Fruit fly (Drosophila melanogaster) whole organism, prepupa: ENCODE data around the gene CG31019.

Experiments
- Blimp-1 ChIP-seq: fragments of 200-800 bp; sonication (Bioruptor generic); optimal IDR thresholded peaks from 3 replicates; lab custom pipeline; 2017; ENCODE audit warnings: missing biosample characterization, missing genetic modification characterization, mild to moderate bottlenecking, moderate library complexity, missing genetic modification reagents
- CG10669 ChIP-seq: fragments of 200-800 bp; sonication (Bioruptor generic); optimal IDR thresholded peaks from 3 replicates; lab custom pipeline; 2018; ENCODE audit warnings: missing biosample characterization, mild to moderate bottlenecking, missing genetic modification characterization, moderate library complexity
- CG11294 ChIP-seq: fragments of 200-800 bp; sonication (Bioruptor generic); IDR thresholded peaks from 2 replicates; pipeline ENCODE4 v1.3.6; 2022; ENCODE audit warnings: missing biosample characterization, missing genetic modification characterization
- CG11902 ChIP-seq: fragments of 200-800 bp; sonication (Bioruptor generic); optimal IDR thresholded peaks from 3 replicates; lab custom pipeline; 2016; ENCODE audit warnings: missing biosample characterization, missing genetic modification characterization
- CG31627 ChIP-seq: fragments of 200-800 bp; sonication (Bioruptor generic); optimal IDR thresholded peaks from 3 replicates; lab custom pipeline; 2016; ENCODE audit warnings: missing biosample characterization, missing genetic modification characterization
- CG34406 ChIP-seq: fragments of 200-800 bp; sonication (Bioruptor generic); optimal IDR thresholded peaks from 3 replicates; lab custom pipeline; 2016; ENCODE audit warnings: missing biosample characterization, missing genetic modification characterization
- CG6163 ChIP-seq: fragments of 200-800 bp; sonication (Bioruptor generic); IDR thresholded peaks from 3 replicates; pipeline ENCODE4 v1.3.6; 2022; ENCODE audit warnings: missing biosample characterization, missing genetic modification characterization
- CG6276 ChIP-seq: fragments of 200-800 bp; sonication (Bioruptor generic); optimal IDR thresholded peaks from 2 replicates; lab custom pipeline; 2017; ENCODE audit warnings: missing biosample characterization, mild to moderate bottlenecking, missing genetic modification characterization
- CG6808 ChIP-seq: fragments of 200-800 bp; sonication (Bioruptor generic); optimal IDR thresholded peaks from 3 replicates; lab custom pipeline; 2017; ENCODE audit warnings: missing biosample characterization, missing genetic modification characterization, mild to moderate bottlenecking, moderate library complexity, missing genetic modification reagents
- CG8119 ChIP-seq: fragments of 200-800 bp; sonication (Bioruptor generic); IDR thresholded peaks from 3 replicates; pipeline ENCODE4 v1.3.6; 2022; ENCODE audit warnings: missing biosample characterization, missing genetic modification characterization
- CG8319 ChIP-seq: fragments of 200-800 bp; sonication (Bioruptor generic); optimal IDR thresholded peaks from 3 replicates; lab custom pipeline; 2016; ENCODE audit warnings: missing biosample characterization, missing genetic modification characterization
- CG8632 ChIP-seq: fragments of 200-800 bp; sonication (Bioruptor generic); optimal IDR thresholded peaks from 3 replicates; lab custom pipeline; 2016; ENCODE audit warnings: missing biosample characterization, missing genetic modification characterization
- CG9139 ChIP-seq: fragments of 200-800 bp; sonication (Bioruptor generic); optimal IDR thresholded peaks from 3 replicates; lab custom pipeline; 2017; ENCODE audit warnings: missing biosample characterization, mild to moderate bottlenecking, missing genetic modification characterization
- Eip75B ChIP-seq: fragments of 200-800 bp; sonication (Bioruptor generic); optimal IDR thresholded peaks from 3 replicates; lab custom pipeline; 2016; ENCODE audit warnings: missing biosample characterization, missing genetic modification characterization
- Eip93F ChIP-seq: fragments of 200-800 bp; sonication (Bioruptor generic); optimal IDR thresholded peaks from 2 replicates; lab custom pipeline; 2016; ENCODE audit warnings: missing biosample characterization, mild to moderate bottlenecking, missing genetic modification characterization
- Gug ChIP-seq: fragments of 200-800 bp; sonication (Bioruptor generic); IDR thresholded peaks from 2 replicates; pipeline ENCODE4 v1.3.6; 2022; ENCODE audit warnings: missing biosample characterization, missing genetic modification characterization
- Hr39 ChIP-seq: fragments of 200-800 bp; sonication (Bioruptor generic); optimal IDR thresholded peaks from 2 replicates; lab custom pipeline; 2016; ENCODE audit warnings: missing biosample characterization, missing genetic modification characterization
- Hr4 ChIP-seq: fragments of 200-800 bp; sonication (Bioruptor generic); optimal IDR thresholded peaks from 3 replicates; lab custom pipeline; 2016; ENCODE audit warnings: missing biosample characterization, missing genetic modification characterization
- Lpt ChIP-seq: fragments of 200-800 bp; sonication (Bioruptor generic); optimal IDR thresholded peaks from 3 replicates; lab custom pipeline; 2016; ENCODE audit warnings: missing biosample characterization, missing genetic modification characterization
- OdsH ChIP-seq: fragments of 200-800 bp; sonication (Bioruptor generic); optimal IDR thresholded peaks from 3 replicates; lab custom pipeline; 2016; ENCODE audit warnings: missing biosample characterization, missing genetic modification characterization
- Smox ChIP-seq: fragments of 200-800 bp; sonication (Bioruptor generic); optimal IDR thresholded peaks from 3 replicates; lab custom pipeline; 2016; ENCODE audit warnings: missing biosample characterization, missing genetic modification characterization
- Sox15 ChIP-seq: fragments of 200-800 bp; sonication (Bioruptor generic); optimal IDR thresholded peaks from 3 replicates; lab custom pipeline; 2016; ENCODE audit warnings: missing biosample characterization, missing genetic modification characterization
- achi ChIP-seq: fragments of 200-800 bp; sonication (Bioruptor generic); optimal IDR thresholded peaks from 3 replicates; lab custom pipeline; 2016; ENCODE audit warnings: missing biosample characterization, missing genetic modification characterization
- acj6 ChIP-seq: fragments of 200-800 bp; sonication (Bioruptor generic); optimal IDR thresholded peaks from 3 replicates; lab custom pipeline; 2016; ENCODE audit warnings: missing biosample characterization, missing genetic modification characterization
- cyc ChIP-seq: fragments of 200-800 bp; sonication (Bioruptor generic); optimal IDR thresholded peaks from 3 replicates; lab custom pipeline; 2016; ENCODE audit warnings: missing biosample characterization, missing genetic modification characterization
- dac ChIP-seq: fragments of 200-800 bp; sonication (Bioruptor generic); optimal IDR thresholded peaks from 2 replicates; lab custom pipeline; 2017; ENCODE audit warnings: missing biosample characterization, mild to moderate bottlenecking, missing genetic modification characterization
- eg ChIP-seq: fragments of 200-800 bp; sonication (Bioruptor generic); IDR thresholded peaks from 3 replicates; pipeline ENCODE4 v1.3.6; 2022; ENCODE audit warnings: missing biosample characterization, missing genetic modification characterization
- lz ChIP-seq: fragments of 200-800 bp; sonication (Bioruptor generic); optimal IDR thresholded peaks from 3 replicates; lab custom pipeline; 2016; ENCODE audit warnings: missing biosample characterization, missing genetic modification characterization
- net ChIP-seq: fragments of 200-800 bp; sonication (Bioruptor generic); optimal IDR thresholded peaks from 3 replicates; lab custom pipeline; 2016; ENCODE audit warnings: missing biosample characterization, missing genetic modification characterization
- pdm3 ChIP-seq: fragments of 200-800 bp; sonication (Bioruptor generic); optimal IDR thresholded peaks from 3 replicates; lab custom pipeline; 2016; ENCODE audit warnings: missing biosample characterization, missing genetic modification characterization
- spab ChIP-seq: fragments of 200-800 bp; sonication (Bioruptor generic); optimal IDR thresholded peaks from 2 replicates; lab custom pipeline; 2017; ENCODE audit warnings: missing biosample characterization, mild to moderate bottlenecking, missing genetic modification characterization, missing genetic modification reagents
- ss ChIP-seq, 2 experiments: fragments of 200-800 bp; sonication (Bioruptor generic); optimal IDR thresholded peaks; 2 replicates in 1 of 2; 3 replicates in 1 of 2; lab custom pipeline; 2017 to 2018; ENCODE audit warnings: mild to moderate bottlenecking in 2 of 2, missing biosample characterization in 2 of 2, missing genetic modification characterization in 2 of 2, moderate library complexity in 1 of 2
- vri ChIP-seq: fragments of 200-800 bp; sonication (Bioruptor generic); optimal IDR thresholded peaks from 3 replicates; lab custom pipeline; 2016; ENCODE audit warnings: missing biosample characterization, mild to moderate bottlenecking, missing genetic modification characterization

CG31019 gene

DNA sequence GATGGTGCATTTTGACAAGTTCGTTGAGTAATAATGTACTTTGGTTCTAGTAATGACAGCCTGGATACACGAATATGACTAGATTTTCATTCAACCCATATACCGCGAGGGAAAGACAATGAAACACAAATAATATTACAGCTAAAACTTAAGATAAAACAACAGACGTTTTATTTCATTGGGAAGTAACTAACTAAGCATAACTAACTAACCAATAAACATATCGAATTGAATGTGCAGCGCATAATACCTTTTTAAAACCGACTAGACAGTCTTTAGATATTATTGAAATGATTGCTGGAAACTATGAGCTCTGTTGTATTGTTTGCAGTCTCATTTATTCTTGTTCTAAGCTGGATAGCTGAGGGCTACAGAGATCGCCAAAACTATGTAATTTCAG is 9.1 kb downstream of the CG31019 start, which contains the start of gene CG31016:
CG31016 (plus strand) TSS at position 301 of the 400 bp plus-strand sequence.
- TF ChIP-seq Blimp-1 (GFP tag; lab: Kevin White, UChicago) (no peak), Hr39 (no peak), OdsH (GFP tag; lab: Kevin White, UChicago) (no peak), net (GFP tag; lab: Kevin White, UChicago) (no peak), CG31627 (GFP tag; lab: Kevin White, UChicago) (no peak), dac (GFP tag; lab: Kevin White, UChicago) (no peak), CG11294 (GFP tag; lab: Robert Waterston, UW) (no peak), CG8632 (no peak), vri (GFP tag; lab: Kevin White, UChicago) (no peak), eg (no peak), achi (GFP tag; lab: Kevin White, UChicago) (no peak), CG34406 (GFP tag; lab: Kevin White, UChicago) (no peak), Hr4 (GFP tag; lab: Kevin White, UChicago) (no peak), CG6276 (GFP tag; lab: Kevin White, UChicago) (no peak), Lpt (GFP tag; lab: Kevin White, UChicago) (no peak)

DNA sequence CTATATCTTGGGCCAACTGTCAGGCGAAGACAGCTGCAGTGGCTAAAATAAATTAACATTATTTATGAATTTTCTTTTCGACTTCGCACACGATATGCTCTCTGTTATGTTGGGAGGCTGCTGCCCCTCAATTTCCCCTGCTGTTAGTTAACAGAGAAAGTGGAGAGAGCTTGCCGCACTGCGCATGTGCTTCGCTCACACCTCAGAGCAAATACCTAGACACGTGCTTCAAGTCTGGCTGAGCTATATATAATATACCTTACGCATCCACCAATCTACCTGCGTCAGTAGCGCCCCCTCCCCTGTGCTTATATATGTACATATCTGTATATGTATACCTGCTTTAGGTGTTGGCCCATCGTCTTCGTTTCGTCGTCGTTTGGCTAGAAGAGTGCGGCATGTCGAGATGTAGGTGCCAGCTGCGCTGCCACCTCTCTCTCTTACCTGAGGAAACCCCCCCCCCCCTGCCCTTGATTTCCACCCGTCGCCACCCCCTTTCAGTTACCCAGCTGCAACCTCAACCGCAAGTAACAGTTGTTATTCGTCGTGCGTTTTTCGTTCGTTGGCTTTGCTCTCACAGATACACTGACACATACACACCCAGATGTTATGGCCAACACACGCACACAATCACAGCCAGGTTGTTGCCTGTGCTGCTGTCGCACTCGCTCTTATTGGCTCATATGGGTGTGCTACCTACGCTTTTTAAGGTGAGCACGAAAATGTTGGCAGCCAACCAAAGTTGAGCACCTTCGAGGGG is 19.5 kb downstream of the CG31019 start:
- TF ChIP-seq CG9139 (GFP tag; lab: Kevin White, UChicago) (no peak), CG8119 (no peak), net (GFP tag; lab: Kevin White, UChicago) (no peak), eg (no peak), acj6 (GFP tag; lab: Kevin White, UChicago) (no peak)

DNA sequence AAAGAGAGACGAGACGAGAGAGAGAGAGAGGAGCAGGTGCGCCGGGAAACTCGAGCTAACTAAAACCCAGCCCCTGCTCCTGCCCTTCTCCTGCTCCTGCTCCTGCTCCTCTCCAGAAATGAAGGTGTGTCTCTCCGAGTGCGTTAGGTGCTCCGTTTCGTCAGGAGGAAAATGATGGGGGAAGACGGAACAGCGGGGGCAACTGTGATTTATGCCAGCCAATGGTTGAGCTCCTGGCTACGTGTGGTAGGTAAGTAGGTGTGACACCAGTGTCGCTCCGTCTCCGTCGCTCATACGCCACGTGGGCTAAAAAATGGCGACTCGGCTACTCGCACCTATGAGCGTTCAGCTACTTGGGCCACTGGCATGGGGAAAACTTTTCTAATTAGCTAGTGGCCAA is 20.7 kb downstream of the CG31019 start:
- TF ChIP-seq Sox15 (GFP tag; lab: Kevin White, UChicago) (no peak), dac (GFP tag; lab: Kevin White, UChicago) (no peak), ss (GFP tag; optimal IDR thresholded peaks at IDR 0.05; lab: Kevin White, UChicago) (no peak), lz (no peak), CG31627 (GFP tag; lab: Kevin White, UChicago) (no peak), Gug (GFP tag; lab: Robert Waterston, UW) (no peak), CG6808 (GFP tag; lab: Kevin White, UChicago) (no peak), cyc (GFP tag; lab: Kevin White, UChicago) (no peak), Lpt (GFP tag; lab: Kevin White, UChicago) (no peak), achi (GFP tag; lab: Kevin White, UChicago) (no peak), CG10669 (GFP tag; lab: Kevin White, UChicago) (no peak), Eip75B (GFP tag; lab: Kevin White, UChicago) (no peak), CG9139 (GFP tag; lab: Kevin White, UChicago) (no peak), Smox (GFP tag; lab: Kevin White, UChicago) (no peak), CG34406 (GFP tag; lab: Kevin White, UChicago) (no peak)

DNA sequence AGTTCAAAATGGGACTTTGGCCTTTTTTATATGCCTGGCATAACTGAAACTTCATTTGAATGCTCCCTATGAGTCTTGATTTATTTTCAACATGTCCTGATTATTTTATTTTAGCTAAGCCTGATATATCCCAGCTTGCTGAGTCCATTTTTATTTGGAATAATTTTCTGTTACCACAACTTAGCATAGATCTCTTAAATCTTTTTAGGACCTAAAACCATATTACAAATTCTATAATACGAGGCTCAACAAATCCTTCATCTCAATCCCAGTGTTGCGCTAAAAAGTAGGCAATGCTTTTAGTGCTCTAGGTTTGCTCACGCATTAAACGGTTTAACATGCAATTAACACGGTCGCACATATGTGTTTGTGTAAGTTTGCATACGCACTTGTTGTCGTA is 25.0 kb downstream of the CG31019 start, which contains the start of gene CG44954:
CG44954 (minus strand) TSS at position 101 of the 400 bp plus-strand sequence.
- no peak for TF ChIP-seq CG11902 (GFP tag; lab: Kevin White, UChicago)
- TF ChIP-seq Smox (GFP tag; lab: Kevin White, UChicago) = no peak
- TF ChIP-seq CG11294 (GFP tag; lab: Robert Waterston, UW) = no peak
- TF ChIP-seq achi (GFP tag; lab: Kevin White, UChicago) = no peak
- no peak for TF ChIP-seq eg
- no peak for TF ChIP-seq spab
- TF ChIP-seq CG6163 (GFP tag; lab: Robert Waterston, UW) = no peak
- TF ChIP-seq ss (GFP tag; optimal IDR thresholded peaks at IDR 0.05; lab: Kevin White, UChicago) = no peak
- TF ChIP-seq pdm3 (GFP tag; lab: Kevin White, UChicago) = no peak
- no peak for TF ChIP-seq CG8319 (GFP tag; lab: Kevin White, UChicago)
- no peak for TF ChIP-seq Eip93F (GFP tag; lab: Kevin White, UChicago)
- no peak for TF ChIP-seq CG34406 (GFP tag; lab: Kevin White, UChicago)
